Fruit fly (Drosophila melanogaster): Measurements from ENCODE around the gene Cpr65Ax2.
"Not testable (repeated sequence)": the region's sequence is repeated elsewhere in the genome, so short reads cannot be mapped to it uniquely, and the experiment has no call there.

Gene Cpr65Ax2

DNA sequence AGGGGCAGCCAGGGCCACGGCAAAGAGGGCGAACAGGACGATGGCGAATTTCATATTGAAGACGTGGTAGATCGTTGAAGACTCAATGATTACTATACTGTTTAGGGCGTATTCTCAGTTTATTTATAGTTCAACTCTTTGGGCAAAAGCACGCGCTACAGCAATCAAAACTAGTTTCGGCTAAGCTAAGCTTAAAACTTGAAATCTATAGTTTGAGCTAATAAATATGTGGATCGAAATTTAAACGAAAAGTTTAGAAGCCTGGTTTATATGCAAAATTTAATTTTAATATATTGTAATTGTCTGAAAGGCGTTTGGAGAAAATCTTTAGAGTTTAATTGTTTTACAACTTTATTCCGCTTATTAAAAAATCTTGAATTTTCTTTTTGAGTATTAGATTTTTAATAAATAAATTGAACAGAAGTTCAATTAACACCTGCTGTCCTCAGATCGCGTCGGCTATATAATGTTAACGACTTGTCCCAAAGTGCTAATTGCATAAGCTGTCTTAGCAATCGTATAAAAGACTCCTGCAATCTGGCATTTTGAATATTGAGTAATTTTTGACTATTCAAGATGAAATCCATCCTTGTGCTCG lies at the start of gene Cpr65Ax2, which contains the start of gene Lcp65Aa:
Gene Cpr65Ax2 (minus strand): TSS at position 101 of the 598 bp plus-strand sequence.
Gene Lcp65Aa (plus strand): TSS at position 548 of the 598 bp plus-strand sequence.
- TF ChIP-seq CG32264, usp, dmrt93B (GFP tag; optimal IDR thresholded peaks at IDR 0.05): not testable (repeated sequence)

DNA sequence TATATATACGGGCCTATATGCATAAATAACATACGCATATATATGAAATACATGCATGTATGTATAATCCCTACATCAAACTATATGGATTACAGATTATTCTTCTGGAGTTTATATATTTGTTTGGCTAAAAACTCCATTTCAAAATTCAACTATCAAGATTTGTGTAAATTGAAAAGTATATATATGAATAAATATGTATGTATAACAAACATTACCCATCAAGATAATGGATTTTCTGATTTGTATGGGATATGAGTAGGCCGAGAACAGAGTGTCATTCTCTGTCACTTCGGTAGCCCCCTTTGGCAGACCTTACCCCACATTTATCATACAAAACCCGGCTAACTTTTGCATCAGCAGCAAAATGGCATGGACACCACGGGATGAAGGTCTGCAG lies 49.5 kb upstream of the Cpr65Ax2 start, which contains the start of gene CG8219:
Gene CG8219 (plus strand): TSS at position 301 of the 400 bp plus-strand sequence.
- TF ChIP-seq N (GFP tag; optimal IDR thresholded peaks at IDR 0.05) = no peak
- no peak for TF ChIP-seq CG9705 (GFP tag; optimal IDR thresholded peaks at IDR 0.05)
- no peak for TF ChIP-seq pan (optimal IDR thresholded peaks at IDR 0.05)

dm6 chr3L:6193556-6194114 lies 43.0 kb upstream of the Cpr65Ax2 start:
- TF ChIP-seq ey (GFP tag; optimal IDR thresholded peaks at IDR 0.05) = no peak
- TF ChIP-seq Hnf4 (GFP tag; optimal IDR thresholded peaks at IDR 0.05) = no peak
- TF ChIP-seq woc (GFP tag; optimal IDR thresholded peaks at IDR 0.05) = no peak
- TF ChIP-seq rgr (GFP tag; optimal IDR thresholded peaks at IDR 0.05) = no peak
- no peak for TF ChIP-seq Dif (GFP tag; optimal IDR thresholded peaks at IDR 0.05; ENCODE audit: partially characterized antibody)
- TF ChIP-seq Vsx2 (GFP tag; optimal IDR thresholded peaks at IDR 0.05; ENCODE audit: partially characterized antibody) = no peak
- TF ChIP-seq dl (GFP tag; optimal IDR thresholded peaks at IDR 0.05; ENCODE audit: insufficient read depth in 1 of 2, partially characterized antibody in 2 of 2) = no peak
- TF ChIP-seq usp (GFP tag; optimal IDR thresholded peaks at IDR 0.05) = no peak
- no peak for TF ChIP-seq foxo (GFP tag; optimal IDR thresholded peaks at IDR 0.05)
- no peak for TF ChIP-seq psq (GFP tag; optimal IDR thresholded peaks at IDR 0.05)
- no peak for TF ChIP-seq Rel (GFP tag; optimal IDR thresholded peaks at IDR 0.05)
- TF ChIP-seq Rel (tag; optimal IDR thresholded peaks at IDR 0.05) = no peak

dm6 chr3L:6192822-6193555 lies 42.3 kb upstream of the Cpr65Ax2 start, which contains the start of the genes Sf3b6 and Tnpo:
Gene Sf3b6, minus strand, starts transcription at chr3L:6193179.
Gene Tnpo, plus strand, starts transcription at chr3L:6193480.
- TF ChIP-seq CG9705 (GFP tag; optimal IDR thresholded peaks at IDR 0.05) (peak; percentile 82), h (GFP tag; optimal IDR thresholded peaks at IDR 0.05) (peak; percentile 87), lola (GFP tag; optimal IDR thresholded peaks at IDR 0.05) (no peak), Sp1 (GFP tag; optimal IDR thresholded peaks at IDR 0.05) (peak; percentile 83), Myc (optimal IDR thresholded peaks at IDR 0.05) (peak; percentile 12), sage (GFP tag; optimal IDR thresholded peaks at IDR 0.05) (no peak), usp (GFP tag; optimal IDR thresholded peaks at IDR 0.05) (no peak), dsf (GFP tag; optimal IDR thresholded peaks at IDR 0.05; ENCODE audit: borderline replicate concordance) (peak; percentile 55), Mio (GFP tag; optimal IDR thresholded peaks at IDR 0.05) (no peak), Rel (GFP tag; optimal IDR thresholded peaks at IDR 0.05) (no peak), Rel (tag; optimal IDR thresholded peaks at IDR 0.05) (peak; percentile 26), CG32264 (GFP tag; optimal IDR thresholded peaks at IDR 0.05) (no peak), ey (GFP tag; optimal IDR thresholded peaks at IDR 0.05) (peak; percentile 80), dl (GFP tag; optimal IDR thresholded peaks at IDR 0.05; ENCODE audit: insufficient read depth in 1 of 2, partially characterized antibody in 2 of 2) (no peak), Hnf4 (GFP tag; optimal IDR thresholded peaks at IDR 0.05) (peak; percentile 73), Jra (GFP tag; optimal IDR thresholded peaks at IDR 0.05) (peak; percentile 54), N (GFP tag; optimal IDR thresholded peaks at IDR 0.05) (no peak), br (GFP tag; optimal IDR thresholded peaks at IDR 0.05) (no peak), dmrt93B (GFP tag; optimal IDR thresholded peaks at IDR 0.05) (peak; percentile 84), fru (GFP tag; optimal IDR thresholded peaks at IDR 0.05) (no peak), Dif (GFP tag; optimal IDR thresholded peaks at IDR 0.05; ENCODE audit: partially characterized antibody) (no peak), brk (GFP tag; optimal IDR thresholded peaks at IDR 0.05) (no peak), CrebA (GFP tag; optimal IDR thresholded peaks at IDR 0.05; ENCODE audit: borderline replicate concordance) (no peak), psq (GFP tag; optimal IDR thresholded peaks at IDR 0.05) (peak; percentile 83), Vsx2 (GFP tag; optimal IDR thresholded peaks at IDR 0.05; ENCODE audit: partially characterized antibody) (no peak), woc (GFP tag; optimal IDR thresholded peaks at IDR 0.05) (peak; percentile 88), OdsH (GFP tag; optimal IDR thresholded peaks at IDR 0.05) (peak; percentile 80), Abd-B (GFP tag; optimal IDR thresholded peaks at IDR 0.05) (no peak), pan (optimal IDR thresholded peaks at IDR 0.05) (no peak), foxo (GFP tag; optimal IDR thresholded peaks at IDR 0.05) (peak in 1 of 2 experiments; percentile 88), rgr (GFP tag; optimal IDR thresholded peaks at IDR 0.05) (peak; percentile 86), Dfd (GFP tag; optimal IDR thresholded peaks at IDR 0.05) (no peak), HLH106 (tag; optimal IDR thresholded peaks at IDR 0.05) (peak; percentile 91), GATAd (GFP tag; optimal IDR thresholded peaks at IDR 0.05) (no peak), tai (GFP tag; optimal IDR thresholded peaks at IDR 0.05) (no peak), Hr83 (GFP tag; optimal IDR thresholded peaks at IDR 0.05; ENCODE audit: poor library complexity, severe bottlenecking) (peak; percentile 34), jim (GFP tag; optimal IDR thresholded peaks at IDR 0.05) (no peak), Hr78 (GFP tag; optimal IDR thresholded peaks at IDR 0.05) (no peak), sv (GFP tag; optimal IDR thresholded peaks at IDR 0.05) (peak; percentile 78)
